Worm (Caenorhabditis elegans) whole organism, L1 larva: ENCODE measurements around the gene wdr-20.

Experiments used
- aha-1 ChIP-seq: fragments of 150-350 bp; optimal IDR thresholded peaks from 2 replicates; lab custom pipeline; 2014; ENCODE audit warnings: missing biosample characterization, missing genetic modification characterization
- alr-1 ChIP-seq: fragments of 200-800 bp; sonication (Bioruptor generic); optimal IDR thresholded peaks from 2 replicates; lab custom pipeline; 2018; ENCODE audit warnings: borderline replicate concordance, mild to moderate bottlenecking, missing genetic modification characterization, missing compliant biosample characterization
- ceh-8 ChIP-seq: fragments of 200-800 bp; sonication (Bioruptor generic); optimal IDR thresholded peaks from 2 replicates; lab custom pipeline; 2018; ENCODE audit warnings: mild to moderate bottlenecking, missing genetic modification characterization, moderate library complexity, missing compliant biosample characterization
- ceh-82 ChIP-seq, 3 experiments: fragments of 150-350 bp in 1 of 3; sonication (generic microtip) in 2 of 3; optimal IDR thresholded peaks; 2 replicates each; lab custom pipeline; 2014 to 2017; ENCODE audit warnings: missing biosample characterization in 3 of 3, missing genetic modification characterization in 3 of 3
- ceh-88 ChIP-seq: fragments of 200-800 bp; sonication (Bioruptor generic); IDR thresholded peaks from 2 replicates; pipeline ENCODE4 v1.3.6; 2022; ENCODE audit warnings: missing genetic modification characterization, missing compliant biosample characterization
- ces-1 ChIP-seq: fragments of 150-350 bp; optimal IDR thresholded peaks from 2 replicates; lab custom pipeline; 2014; ENCODE audit warnings: missing biosample characterization, missing genetic modification reagents, missing genetic modification characterization
- efl-1 ChIP-seq, 4 experiments: fragments of 150-350 bp; optimal IDR thresholded peaks in 3 of 4; peaks in 1 of 4; 1 replicate in 1 of 4; 2 replicates in 3 of 4; lab custom pipeline; 2014; ENCODE audit warnings: missing biosample characterization in 2 of 4, missing genetic modification characterization in 2 of 4, missing genetic modification reagents in 2 of 4
- egl-13 ChIP-seq: sonication (generic microtip); optimal IDR thresholded peaks from 2 replicates; lab custom pipeline; 2016; ENCODE audit warnings: missing genotype, missing genetic modification reagents, missing genetic modification characterization, missing compliant biosample characterization
- egl-27 ChIP-seq, 2 experiments: fragments of 150-350 bp in 1 of 2; sonication (generic microtip); optimal IDR thresholded peaks; 3 replicates each; lab custom pipeline; 2017 to 2018; ENCODE audit warnings: missing biosample characterization in 2 of 2, missing genetic modification characterization in 2 of 2, missing genetic modification reagents in 2 of 2
- ets-5 ChIP-seq: fragments of 200-800 bp; sonication (Bioruptor generic); IDR thresholded peaks from 2 replicates; pipeline ENCODE4 v1.3.6; 2022; ENCODE audit warnings: missing genetic modification characterization, missing compliant biosample characterization
- fkh-10 ChIP-seq: sonication (generic microtip); optimal IDR thresholded peaks from 2 replicates; lab custom pipeline; 2017; ENCODE audit warnings: missing biosample characterization, missing genetic modification reagents, missing genetic modification characterization
- fkh-8 ChIP-seq: sonication (generic microtip); optimal IDR thresholded peaks from 2 replicates; lab custom pipeline; 2016; ENCODE audit warnings: mild to moderate bottlenecking, missing genetic modification characterization, missing compliant biosample characterization
- fos-1 ChIP-seq: fragments of 150-350 bp; optimal IDR thresholded peaks from 2 replicates; lab custom pipeline; 2014; ENCODE audit warnings: missing biosample characterization, missing genetic modification characterization
- hlh-4 ChIP-seq: sonication (generic microtip); optimal IDR thresholded peaks from 2 replicates; lab custom pipeline; 2016; ENCODE audit warnings: mild to moderate bottlenecking, missing genetic modification characterization, missing compliant biosample characterization
- irx-1 ChIP-seq: sonication (generic microtip); optimal IDR thresholded peaks from 2 replicates; lab custom pipeline; 2016; ENCODE audit warnings: missing genetic modification characterization, missing compliant biosample characterization
- isw-1 ChIP-seq: fragments of 200-800 bp; sonication (Bioruptor generic); IDR thresholded peaks from 2 replicates; pipeline ENCODE4 v1.3.6; 2022; ENCODE audit warnings: missing genetic modification characterization, missing compliant biosample characterization
- jun-1 ChIP-seq: fragments of 150-350 bp; optimal IDR thresholded peaks from 2 replicates; lab custom pipeline; 2014; ENCODE audit warnings: missing biosample characterization, missing genetic modification reagents, missing genetic modification characterization
- lin-14 ChIP-seq: fragments of 200-800 bp; sonication (Bioruptor generic); optimal IDR thresholded peaks from 2 replicates; lab custom pipeline; 2018; ENCODE audit warnings: mild to moderate bottlenecking, missing genetic modification characterization, moderate library complexity, missing compliant biosample characterization
- lin-15B ChIP-seq: fragments of 150-350 bp; sonication (generic microtip); optimal IDR thresholded peaks from 3 replicates; lab custom pipeline; 2014; ENCODE audit warnings: missing biosample characterization, missing genetic modification characterization
- lin-35 ChIP-seq, 2 experiments: fragments of 150-350 bp; optimal IDR thresholded peaks; 2 replicates each; lab custom pipeline; 2014; ENCODE audit warnings: missing biosample characterization in 2 of 2, missing genetic modification characterization in 2 of 2, missing genetic modification reagents in 2 of 2
- lsy-2 ChIP-seq, 2 experiments: fragments of 150-350 bp; optimal IDR thresholded peaks; 2 replicates each; lab custom pipeline; 2014; ENCODE audit warnings: missing biosample characterization in 2 of 2, missing genetic modification characterization in 2 of 2
- mab-9 ChIP-seq: fragments of 200-800 bp; sonication (Bioruptor generic); IDR thresholded peaks from 2 replicates; pipeline ENCODE4 v1.3.6; 2022; ENCODE audit warnings: missing genetic modification reagents, missing genetic modification characterization, missing compliant biosample characterization
- mef-2 ChIP-seq: fragments of 150-350 bp; optimal IDR thresholded peaks from 2 replicates; lab custom pipeline; 2014; ENCODE audit warnings: missing biosample characterization, missing genetic modification characterization
- mep-1 ChIP-seq: fragments of 150-350 bp; optimal IDR thresholded peaks from 2 replicates; lab custom pipeline; 2014; ENCODE audit warnings: missing biosample characterization, missing genetic modification characterization
- nhr-11 ChIP-seq: fragments of 150-350 bp; optimal IDR thresholded peaks from 2 replicates; lab custom pipeline; 2014; ENCODE audit warnings: missing biosample characterization, missing genetic modification characterization
- nhr-20 ChIP-seq: sonication (generic microtip); optimal IDR thresholded peaks from 2 replicates; lab custom pipeline; 2016; ENCODE audit warnings: mild to moderate bottlenecking, missing genetic modification characterization, missing compliant biosample characterization
- nhr-47 ChIP-seq: sonication (generic microtip); optimal IDR thresholded peaks from 2 replicates; lab custom pipeline; 2016; ENCODE audit warnings: mild to moderate bottlenecking, missing genetic modification characterization, moderate library complexity, missing compliant biosample characterization
- nhr-71 ChIP-seq: sonication (generic microtip); optimal IDR thresholded peaks from 2 replicates; lab custom pipeline; 2016; ENCODE audit warnings: mild to moderate bottlenecking, missing genetic modification characterization, moderate library complexity, missing compliant biosample characterization
- nhr-76 ChIP-seq: sonication (generic microtip); optimal IDR thresholded peaks from 2 replicates; lab custom pipeline; 2017; ENCODE audit warnings: missing biosample characterization, missing genetic modification characterization
- nhr-85 ChIP-seq: sonication (generic microtip); peaks from one replicate; lab custom pipeline; 2016; ENCODE audit warnings: missing genetic modification characterization, inconsistent platforms, missing compliant biosample characterization
- pqm-1 ChIP-seq: sonication (generic microtip); optimal IDR thresholded peaks from 3 replicates; lab custom pipeline; 2017; ENCODE audit warnings: missing biosample characterization, missing genetic modification characterization
- snpc-4 ChIP-seq: fragments of 150-350 bp; optimal IDR thresholded peaks from 2 replicates; lab custom pipeline; 2014; ENCODE audit warnings: missing biosample characterization, missing genetic modification characterization
- snu-23 ChIP-seq: sonication (generic microtip); optimal IDR thresholded peaks from 2 replicates; lab custom pipeline; 2016; ENCODE audit warnings: missing genetic modification characterization, missing compliant biosample characterization
- sox-4 ChIP-seq: sonication (generic microtip); optimal IDR thresholded peaks from 2 replicates; lab custom pipeline; 2016; ENCODE audit warnings: missing genetic modification characterization, missing compliant biosample characterization
- sptf-1 ChIP-seq: fragments of 150-350 bp; optimal IDR thresholded peaks from 2 replicates; lab custom pipeline; 2014; ENCODE audit warnings: missing biosample characterization, missing genetic modification characterization
- swsn-7 ChIP-seq: sonication (generic microtip); optimal IDR thresholded peaks from 2 replicates; lab custom pipeline; 2016; ENCODE audit warnings: missing genetic modification characterization, missing compliant biosample characterization
- tbx-2 ChIP-seq: sonication (generic microtip); optimal IDR thresholded peaks from 2 replicates; lab custom pipeline; 2016; ENCODE audit warnings: missing genetic modification characterization, missing compliant biosample characterization
- vab-15 ChIP-seq: sonication (generic microtip); optimal IDR thresholded peaks from 2 replicates; lab custom pipeline; 2017; ENCODE audit warnings: missing genotype, mild to moderate bottlenecking, missing genetic modification characterization, missing compliant biosample characterization
- xbp-1 ChIP-seq: sonication (generic microtip); optimal IDR thresholded peaks from 2 replicates; lab custom pipeline; 2016; ENCODE audit warnings: missing genetic modification characterization, missing compliant biosample characterization
- ztf-11 ChIP-seq, 2 experiments: sonication (generic microtip); optimal IDR thresholded peaks; 2 replicates each; lab custom pipeline; 2016 to 2017; ENCODE audit warnings: missing genetic modification characterization in 2 of 2, missing biosample characterization in 1 of 2, missing compliant biosample characterization in 1 of 2
- ztf-4 ChIP-seq: fragments of 150-350 bp; optimal IDR thresholded peaks from 2 replicates; lab custom pipeline; 2014; ENCODE audit warnings: missing biosample characterization, missing genetic modification characterization

The wdr-20 gene

DNA sequence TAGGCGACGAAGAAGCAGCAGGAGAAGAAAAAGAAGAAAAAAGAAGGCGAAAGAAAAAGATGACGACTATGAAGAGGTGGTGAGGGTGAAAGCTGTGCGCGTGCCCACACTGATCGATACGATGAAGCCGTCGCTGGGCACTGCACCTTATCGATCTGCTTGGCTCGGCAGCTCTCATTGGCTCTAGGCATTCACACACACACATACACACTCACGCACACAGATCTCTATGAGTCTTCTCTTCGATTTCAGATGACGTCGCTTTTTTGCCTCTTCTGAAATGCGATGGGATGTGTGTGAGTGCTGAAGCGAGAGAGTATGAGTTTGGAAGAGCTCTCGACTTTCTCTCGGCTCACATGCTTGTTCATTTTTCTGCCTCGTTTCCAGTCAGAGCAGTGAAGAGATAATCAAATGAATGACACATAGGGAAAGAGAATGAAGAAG is 40.7 kb upstream of the wdr-20 start (continued):
- TF ChIP-seq efl-1 (optimal IDR thresholded peaks at IDR 0.05; lab: Kevin White, UChicago), result peak; percentile 44 to 53
- peak in 1 of 2 experiments; percentile 19 for TF ChIP-seq efl-1 (GFP tag; optimal IDR thresholded peaks at IDR 0.05 in 1 of 2; lab: Kevin White, UChicago)
- TF ChIP-seq ces-1 (GFP tag; lab: Kevin White, UChicago), result peak; percentile 70
- peak; percentile 55 for TF ChIP-seq irx-1 (tag; lab: Kevin White, UChicago)
- TF ChIP-seq ztf-4 (tag; lab: Kevin White, UChicago), result peak; percentile 76
- peak; percentile 97 for TF ChIP-seq lin-14 (GFP tag; lab: Kevin White, UChicago)
- no peak for TF ChIP-seq aha-1 (tag; lab: Kevin White, UChicago)
- peak; percentile 45 for TF ChIP-seq snpc-4 (tag; lab: Kevin White, UChicago)
- no peak for TF ChIP-seq hlh-4 (tag; lab: Kevin White, UChicago)
- peak; percentile 44 to 81 (median 54) for TF ChIP-seq ceh-82 (tag; optimal IDR thresholded peaks at IDR 0.05; lab: Kevin White, UChicago)
- no peak for TF ChIP-seq ets-5 (GFP tag; lab: Robert Waterston, UW)
- TF ChIP-seq fkh-10, result peak; percentile 97
- peak; percentile 87 for TF ChIP-seq nhr-47 (tag; lab: Kevin White, UChicago)
- peak; percentile 20 for TF ChIP-seq nhr-20 (tag; lab: Kevin White, UChicago)
- TF ChIP-seq nhr-71 (tag; lab: Kevin White, UChicago), result peak; percentile 90
- peak; percentile 56 to 78 for TF ChIP-seq lsy-2 (tag; optimal IDR thresholded peaks at IDR 0.05; lab: Kevin White, UChicago)
- peak; percentile 91 for TF ChIP-seq egl-13 (tag; lab: Kevin White, UChicago)
- TF ChIP-seq xbp-1 (tag; lab: Kevin White, UChicago), result peak; percentile 66
- peak; percentile 71 for TF ChIP-seq snu-23 (GFP tag; lab: Kevin White, UChicago)
- peak; percentile 82 for TF ChIP-seq tbx-2 (tag; lab: Kevin White, UChicago)
- peak; percentile 5 for TF ChIP-seq lin-15B
- peak; percentile 46; the same call in 1 of the 2 replicates for TF ChIP-seq ceh-88 (GFP tag; lab: Robert Waterston, UW)
- TF ChIP-seq alr-1 (tag; lab: Kevin White, UChicago), result no peak
- peak; percentile 78 for TF ChIP-seq isw-1 (GFP tag; lab: Robert Waterston, UW)
- peak; percentile 55 for TF ChIP-seq mep-1 (tag; lab: Kevin White, UChicago)
- TF ChIP-seq nhr-85, result no peak
- peak; percentile 74 for TF ChIP-seq fos-1 (tag; lab: Kevin White, UChicago)
- no peak for TF ChIP-seq nhr-76 (tag; lab: Kevin White, UChicago)
- no peak for TF ChIP-seq sptf-1 (tag; lab: Kevin White, UChicago)
- peak; percentile 9; the same call in 1 of the 2 replicates for TF ChIP-seq mab-9
- peak; percentile 85 for TF ChIP-seq swsn-7 (tag; lab: Kevin White, UChicago)
- peak; percentile 41 for TF ChIP-seq jun-1 (tag; lab: Kevin White, UChicago)

DNA sequence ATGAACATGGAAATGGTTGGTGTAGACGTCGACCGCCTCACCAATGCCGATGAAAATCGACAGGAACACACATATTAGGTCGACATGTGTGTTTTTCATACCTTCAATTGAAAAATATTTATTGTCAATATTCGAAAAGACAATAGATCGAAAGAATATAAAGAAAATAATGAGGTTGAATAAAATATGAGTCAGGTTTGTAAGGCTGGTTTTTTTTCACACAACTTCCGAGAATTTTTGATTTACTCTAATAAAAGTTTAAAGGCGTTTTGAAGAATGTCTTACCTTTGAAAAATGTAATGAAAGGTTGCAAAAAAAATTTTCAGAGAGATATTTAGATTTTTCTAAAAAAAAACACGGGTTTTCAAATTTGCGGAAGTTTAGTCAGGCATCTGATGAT is 39.7 kb upstream of the wdr-20 start, which contains the start of gene egl-3:
TSS of gene egl-3 (minus strand) at position 101 of the 400 bp plus-strand sequence.
- TF ChIP-seq jun-1 (tag; lab: Kevin White, UChicago) (no peak), fos-1 (tag; lab: Kevin White, UChicago) (no peak), lin-35 (GFP tag; optimal IDR thresholded peaks at IDR 0.05; lab: Kevin White, UChicago) (no peak), ztf-4 (tag; lab: Kevin White, UChicago) (no peak), ceh-88 (GFP tag; lab: Robert Waterston, UW) (no peak), fkh-8 (no peak), lin-15B (no peak), swsn-7 (tag; lab: Kevin White, UChicago) (no peak), vab-15 (tag; lab: Kevin White, UChicago) (no peak), ceh-8 (GFP tag; lab: Kevin White, UChicago) (no peak), ztf-11 (tag; optimal IDR thresholded peaks at IDR 0.05; lab: Kevin White, UChicago) (no peak), egl-27 (tag; optimal IDR thresholded peaks at IDR 0.05; lab: Kevin White, UChicago) (no peak), mef-2 (tag; lab: Kevin White, UChicago) (no peak), nhr-11 (tag; lab: Kevin White, UChicago) (no peak), sox-4 (tag; lab: Kevin White, UChicago) (no peak), pqm-1 (no peak), nhr-20 (tag; lab: Kevin White, UChicago) (no peak), isw-1 (GFP tag; lab: Robert Waterston, UW) (no peak), aha-1 (tag; lab: Kevin White, UChicago) (no peak)
